ENCODE assay signal across 1 fruit fly cellular context in genomic region chr3R:15566340-15566739, dm6.
TF ChIP-seq lines count a peak whose summit lies in the region.

No protein-coding gene starts in this region.

TF ChIP-seq in whole organism, prepupa, 60 proteins besides CTCF, POLR2A, EP300 and RAD21 (continued from another document):
- peak; percentile 7 for TF ChIP-seq CG3032 (tag; optimal IDR thresholded peaks at IDR 0.05; lab: Kevin White, UChicago)
- TF ChIP-seq CG11902 (GFP tag; optimal IDR thresholded peaks at IDR 0.05; lab: Kevin White, UChicago) = no peak
- TF ChIP-seq CG10669 (GFP tag; optimal IDR thresholded peaks at IDR 0.05; lab: Kevin White, UChicago) = peak; percentile 9
- no peak for TF ChIP-seq fkh (GFP tag; optimal IDR thresholded peaks at IDR 0.05; lab: Kevin White, UChicago)
- peak; percentile 69 for TF ChIP-seq dac (GFP tag; optimal IDR thresholded peaks at IDR 0.05; lab: Kevin White, UChicago)
- no peak for TF ChIP-seq net (GFP tag; optimal IDR thresholded peaks at IDR 0.05; lab: Kevin White, UChicago)
- TF ChIP-seq Hr4 (GFP tag; optimal IDR thresholded peaks at IDR 0.05; lab: Kevin White, UChicago) = peak; percentile 82
- TF ChIP-seq CG6808 (GFP tag; optimal IDR thresholded peaks at IDR 0.05; lab: Kevin White, UChicago) = no peak
- TF ChIP-seq CG32006 (GFP tag; optimal IDR thresholded peaks at IDR 0.05; lab: Kevin White, UChicago) = peak; percentile 85
- TF ChIP-seq Sox15 (GFP tag; optimal IDR thresholded peaks at IDR 0.05; lab: Kevin White, UChicago) = no peak
- peak; percentile 31; the same call in 1 of the 2 replicates for TF ChIP-seq Gug (GFP tag; IDR thresholded peaks at IDR 0.05; lab: Robert Waterston, UW)
- peak; percentile 64 for TF ChIP-seq topi (GFP tag; optimal IDR thresholded peaks at IDR 0.05; lab: Kevin White, UChicago)
- TF ChIP-seq CG31627 (GFP tag; optimal IDR thresholded peaks at IDR 0.05; lab: Kevin White, UChicago) = peak; percentile 74
- peak; percentile 72 for TF ChIP-seq esn (GFP tag; optimal IDR thresholded peaks at IDR 0.05; lab: Kevin White, UChicago)
- TF ChIP-seq CG34406 (GFP tag; optimal IDR thresholded peaks at IDR 0.05; lab: Kevin White, UChicago) = peak; percentile 17
- TF ChIP-seq ss (GFP tag; optimal IDR thresholded peaks at IDR 0.05; lab: Kevin White, UChicago) = no peak
- peak; percentile 51 for TF ChIP-seq Eip75B (GFP tag; optimal IDR thresholded peaks at IDR 0.05; lab: Kevin White, UChicago)
- TF ChIP-seq Smox (GFP tag; optimal IDR thresholded peaks at IDR 0.05; lab: Kevin White, UChicago) = peak; percentile 66
- TF ChIP-seq Eip93F (GFP tag; optimal IDR thresholded peaks at IDR 0.05; lab: Kevin White, UChicago) = no peak
- peak; percentile 56 for TF ChIP-seq acj6 (GFP tag; optimal IDR thresholded peaks at IDR 0.05; lab: Kevin White, UChicago)
- TF ChIP-seq CG8319 (GFP tag; optimal IDR thresholded peaks at IDR 0.05; lab: Kevin White, UChicago) = no peak
- no peak for TF ChIP-seq CG16779 (tag; optimal IDR thresholded peaks at IDR 0.05; lab: Kevin White, UChicago)
- peak; percentile 69 for TF ChIP-seq eg (GFP tag; IDR thresholded peaks at IDR 0.05; lab: Robert Waterston, UW)
- no peak for TF ChIP-seq CG8632 (GFP tag; optimal IDR thresholded peaks at IDR 0.05; lab: Kevin White, UChicago)
- no peak for TF ChIP-seq Blimp-1 (GFP tag; optimal IDR thresholded peaks at IDR 0.05; lab: Kevin White, UChicago)
- peak; percentile 73; the same call in 2 of the 3 replicates for TF ChIP-seq CG6163 (GFP tag; IDR thresholded peaks at IDR 0.05; lab: Robert Waterston, UW)
- peak; percentile 64 for TF ChIP-seq achi (GFP tag; optimal IDR thresholded peaks at IDR 0.05; lab: Kevin White, UChicago)
- peak; percentile 71 for TF ChIP-seq OdsH (GFP tag; optimal IDR thresholded peaks at IDR 0.05; lab: Kevin White, UChicago)
- peak; percentile 27; the same call in 1 of the 2 replicates for TF ChIP-seq CG11294 (GFP tag; IDR thresholded peaks at IDR 0.05; lab: Robert Waterston, UW)
- peak; percentile 68 for TF ChIP-seq pdm3 (GFP tag; optimal IDR thresholded peaks at IDR 0.05; lab: Kevin White, UChicago)
- TF ChIP-seq CG6276 (GFP tag; optimal IDR thresholded peaks at IDR 0.05; lab: Kevin White, UChicago) = peak; percentile 40
